Worm (Caenorhabditis elegans) whole organism, late embryonic: ENCODE measurements around the gene H02F09.3.

Source experiments
- C08G9.2 ChIP-seq: sonication (generic microtip); optimal IDR thresholded peaks from 2 replicates; lab custom pipeline; 2016; ENCODE audit warnings: mild to moderate bottlenecking, missing genetic modification characterization, moderate library complexity, missing compliant biosample characterization
- C38D4.7 ChIP-seq: fragments of 200-800 bp; sonication (Bioruptor generic); optimal IDR thresholded peaks from 2 replicates; lab custom pipeline; 2018; ENCODE audit warnings: mild to moderate bottlenecking, missing genetic modification characterization, moderate library complexity, missing compliant biosample characterization
- K02D7.2 ChIP-seq: sonication (generic microtip); optimal IDR thresholded peaks from 2 replicates; lab custom pipeline; 2017; ENCODE audit warnings: mild to moderate bottlenecking, missing genetic modification characterization, missing compliant biosample characterization
- ahr-1 ChIP-seq: sonication (generic microtip); optimal IDR thresholded peaks from 2 replicates; lab custom pipeline; 2016; ENCODE audit warnings: missing genetic modification characterization, missing compliant biosample characterization
- ama-1 ChIP-seq: fragments of 150-350 bp; optimal IDR thresholded peaks from 2 replicates; lab custom pipeline; 2014
- ceh-18 ChIP-seq: sonication (generic microtip); optimal IDR thresholded peaks from 2 replicates; lab custom pipeline; 2016; ENCODE audit warnings: missing genetic modification characterization, missing compliant biosample characterization
- ceh-2 ChIP-seq: sonication (generic microtip); optimal IDR thresholded peaks from 2 replicates; lab custom pipeline; 2016; ENCODE audit warnings: missing genotype, missing genetic modification characterization, missing compliant biosample characterization
- ceh-30 ChIP-seq: fragments of 150-350 bp; optimal IDR thresholded peaks from 2 replicates; lab custom pipeline; 2014; ENCODE audit warnings: missing biosample characterization, missing genetic modification characterization
- ceh-34 ChIP-seq: sonication (generic microtip); optimal IDR thresholded peaks from 2 replicates; lab custom pipeline; 2016; ENCODE audit warnings: mild to moderate bottlenecking, missing genetic modification characterization, missing compliant biosample characterization
- ceh-45 ChIP-seq: fragments of 200-800 bp; sonication (Bioruptor generic); IDR thresholded peaks from 2 replicates; pipeline ENCODE4 v1.3.6; 2022; ENCODE audit warnings: missing genetic modification reagents, missing genetic modification characterization, missing compliant biosample characterization
- ceh-6 ChIP-seq: fragments of 200-800 bp; sonication (Bioruptor generic); optimal IDR thresholded peaks from 2 replicates; lab custom pipeline; 2018; ENCODE audit warnings: mild to moderate bottlenecking, missing genetic modification characterization, missing compliant biosample characterization
- ceh-9 ChIP-seq: sonication (generic microtip); optimal IDR thresholded peaks from 2 replicates; lab custom pipeline; 2016; ENCODE audit warnings: mild to moderate bottlenecking, missing genetic modification characterization, inconsistent platforms, missing compliant biosample characterization
- dve-1 ChIP-seq: sonication (generic microtip); optimal IDR thresholded peaks from 2 replicates; lab custom pipeline; 2017; ENCODE audit warnings: antibody characterized with exemption, mild to moderate bottlenecking, missing genetic modification characterization, missing compliant biosample characterization
- elt-2 ChIP-seq: sonication (generic microtip); optimal IDR thresholded peaks from 2 replicates; lab custom pipeline; 2016; ENCODE audit warnings: missing genetic modification reagents, missing genetic modification characterization, missing compliant biosample characterization
- elt-4 ChIP-seq: sonication (generic microtip); optimal IDR thresholded peaks from 2 replicates; lab custom pipeline; 2016; ENCODE audit warnings: missing genetic modification characterization, missing compliant biosample characterization
- ets-4 ChIP-seq: sonication (generic microtip); optimal IDR thresholded peaks from 2 replicates; lab custom pipeline; 2016; ENCODE audit warnings: missing genetic modification characterization, missing compliant biosample characterization
- eyg-1 ChIP-seq: sonication (generic microtip); optimal IDR thresholded peaks from 2 replicates; lab custom pipeline; 2016; ENCODE audit warnings: missing genotype, missing genetic modification characterization, missing compliant biosample characterization
- fkh-10 ChIP-seq: fragments of 150-350 bp; optimal IDR thresholded peaks from 2 replicates; lab custom pipeline; 2014; ENCODE audit warnings: missing biosample characterization, missing genetic modification reagents, missing genetic modification characterization
- hlh-15 ChIP-seq: sonication (generic microtip); optimal IDR thresholded peaks from 2 replicates; lab custom pipeline; 2016; ENCODE audit warnings: missing genetic modification characterization, missing compliant biosample characterization
- hlh-30 ChIP-seq: sonication (generic microtip); optimal IDR thresholded peaks from 2 replicates; lab custom pipeline; 2017; ENCODE audit warnings: antibody characterized with exemption, missing genetic modification characterization, missing compliant biosample characterization; ENCODE audit not compliant: insufficient read depth
- lin-11 ChIP-seq: fragments of 200-800 bp; sonication (Bioruptor generic); optimal IDR thresholded peaks from 2 replicates; lab custom pipeline; 2018; ENCODE audit warnings: mild to moderate bottlenecking, missing genetic modification characterization, missing compliant biosample characterization
- madf-2 ChIP-seq: sonication (generic microtip); optimal IDR thresholded peaks from 2 replicates; lab custom pipeline; 2017; ENCODE audit warnings: missing genetic modification characterization, missing compliant biosample characterization
- nhr-11 ChIP-seq: fragments of 150-350 bp; optimal IDR thresholded peaks from 2 replicates; lab custom pipeline; 2014; ENCODE audit warnings: missing biosample characterization, missing genetic modification characterization
- nhr-232 ChIP-seq: sonication (generic microtip); optimal IDR thresholded peaks from 2 replicates; lab custom pipeline; 2016; ENCODE audit warnings: missing genetic modification characterization, missing compliant biosample characterization
- npax-4 ChIP-seq: sonication (generic microtip); optimal IDR thresholded peaks from 2 replicates; lab custom pipeline; 2016; ENCODE audit warnings: missing genetic modification characterization, missing compliant biosample characterization
- pag-3 ChIP-seq: sonication (generic microtip); optimal IDR thresholded peaks from 2 replicates; lab custom pipeline; 2016; ENCODE audit warnings: missing compliant biosample characterization, missing genetic modification characterization, borderline replicate concordance
- pha-2 ChIP-seq: sonication (generic microtip); optimal IDR thresholded peaks from 2 replicates; lab custom pipeline; 2017; ENCODE audit warnings: mild to moderate bottlenecking, missing genetic modification characterization, missing compliant biosample characterization
- ref-2 ChIP-seq: sonication (generic microtip); optimal IDR thresholded peaks from 2 replicates; lab custom pipeline; 2016; ENCODE audit warnings: missing genetic modification characterization, missing compliant biosample characterization
- rnt-1 ChIP-seq: sonication (generic microtip); optimal IDR thresholded peaks from 2 replicates; lab custom pipeline; 2016; ENCODE audit warnings: missing genetic modification characterization, missing compliant biosample characterization
- sdc-2 ChIP-seq: sonication (generic microtip); optimal IDR thresholded peaks from 2 replicates; lab custom pipeline; 2016; ENCODE audit warnings: missing genotype, missing genetic modification characterization, missing compliant biosample characterization
- sox-2 ChIP-seq: fragments of 200-800 bp; sonication (Bioruptor generic); IDR thresholded peaks from 2 replicates; pipeline ENCODE4 v1.3.6; 2022; ENCODE audit warnings: missing genetic modification reagents, missing genetic modification characterization, missing compliant biosample characterization
- sox-4 ChIP-seq: sonication (generic microtip); optimal IDR thresholded peaks from 2 replicates; lab custom pipeline; 2017; ENCODE audit warnings: mild to moderate bottlenecking, missing genetic modification characterization, inconsistent platforms, missing compliant biosample characterization
- syd-9 ChIP-seq: sonication (generic microtip); optimal IDR thresholded peaks from 2 replicates; lab custom pipeline; 2016; ENCODE audit warnings: mild to moderate bottlenecking, missing genetic modification characterization, moderate library complexity, missing compliant biosample characterization
- ttx-3 ChIP-seq: sonication (generic microtip); optimal IDR thresholded peaks from 2 replicates; lab custom pipeline; 2016; ENCODE audit warnings: missing genetic modification reagents, missing genetic modification characterization, missing compliant biosample characterization
- unc-55 ChIP-seq: sonication (generic microtip); optimal IDR thresholded peaks from 2 replicates; lab custom pipeline; 2017; ENCODE audit warnings: missing biosample characterization, missing genetic modification reagents, missing genetic modification characterization
- ztf-16 ChIP-seq: sonication (generic microtip); optimal IDR thresholded peaks from 2 replicates; lab custom pipeline; 2017; ENCODE audit warnings: missing genetic modification characterization, missing compliant biosample characterization

Gene H02F09.3

DNA sequence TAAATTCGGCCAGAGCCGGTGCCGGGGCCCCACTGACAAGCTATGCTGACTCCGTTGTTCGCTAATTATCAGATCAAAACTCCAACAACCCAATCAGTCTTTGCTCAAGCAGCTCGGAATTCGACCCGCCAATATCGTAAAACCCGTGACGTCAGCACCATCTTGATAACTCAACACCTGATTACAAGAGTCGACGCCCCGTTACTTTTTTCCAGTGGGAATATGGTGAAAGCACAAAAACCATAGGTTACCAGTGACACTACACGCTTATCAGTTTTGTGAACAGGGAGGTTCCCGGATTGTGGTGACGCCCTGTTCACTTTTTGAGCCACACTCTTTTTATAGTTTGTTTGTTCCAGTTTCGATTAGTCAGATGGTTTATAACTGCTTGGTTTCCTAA, 27.4 kb upstream of the H02F09.3 start:
- TF ChIP-seq K02D7.2 (tag; lab: Kevin White, UChicago) (no peak), ets-4 (tag; lab: Kevin White, UChicago) (no peak), ahr-1 (tag; lab: Kevin White, UChicago) (no peak), elt-2 (tag; lab: Kevin White, UChicago) (no peak), lin-11 (tag; lab: Kevin White, UChicago) (no peak), fkh-10 (no peak), unc-55 (GFP tag; lab: Kevin White, UChicago) (no peak), ceh-30 (tag; lab: Kevin White, UChicago) (no peak), pha-2 (tag; lab: Kevin White, UChicago) (no peak)

- TF ChIP-seq ceh-18 (tag; lab: Kevin White, UChicago) (no peak), C38D4.7 (GFP tag; lab: Kevin White, UChicago) (no peak)
Observed at ce11 chrX:1543432-1543831, 25.0 kb upstream of the H02F09.3 start.

ce11 chrX:1546878-1547555, 21.5 kb upstream of the H02F09.3 start, which contains the start of gene K06A9.1:
Gene K06A9.1 (plus strand): TSS chrX:1547505.
- TF ChIP-seq rnt-1 (tag; lab: Kevin White, UChicago) (no peak), elt-4 (tag; lab: Kevin White, UChicago) (no peak), sdc-2 (tag; lab: Kevin White, UChicago) (no peak), pag-3 (tag; lab: Kevin White, UChicago) (no peak), nhr-232 (tag; lab: Kevin White, UChicago) (no peak), ama-1 (lab: Kevin White, UChicago) (no peak), C38D4.7 (GFP tag; lab: Kevin White, UChicago) (no peak), madf-2 (no peak), ceh-34 (no peak), npax-4 (tag; lab: Kevin White, UChicago) (no peak), sox-4 (no peak), ref-2 (tag; lab: Kevin White, UChicago) (no peak), ceh-30 (tag; lab: Kevin White, UChicago) (no peak), ceh-45 (no peak), ceh-9 (no peak), ceh-2 (tag; lab: Kevin White, UChicago) (no peak)
- TF ChIP-seq, all 69 proteins: peak for 0

DNA sequence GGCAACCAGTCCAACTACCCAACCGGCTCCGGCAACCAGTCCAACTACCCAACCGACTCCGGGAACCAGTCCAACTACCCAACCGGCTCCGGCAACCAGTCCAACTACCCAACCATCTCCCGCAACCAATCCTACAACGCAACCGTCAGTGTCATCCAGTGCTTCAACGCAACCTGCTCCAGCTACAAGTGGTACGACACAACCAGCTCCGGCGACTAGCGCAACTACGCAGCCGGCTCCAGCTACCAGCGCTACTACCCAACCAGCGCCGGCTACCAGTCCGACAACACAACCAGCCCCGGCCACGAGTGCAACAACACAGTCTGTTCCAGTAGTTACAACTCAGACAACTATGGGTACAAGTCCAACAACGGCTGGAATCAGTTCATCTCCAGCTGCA, 19.4 kb upstream of the H02F09.3 start:
- no peak for TF ChIP-seq dve-1 (tag; lab: Kevin White, UChicago)
- no peak for TF ChIP-seq hlh-30 (tag; lab: Kevin White, UChicago)
- no peak for TF ChIP-seq unc-55 (GFP tag; lab: Kevin White, UChicago)
- no peak for TF ChIP-seq eyg-1
- TF ChIP-seq ztf-16 (tag; lab: Kevin White, UChicago), result no peak
- no peak for TF ChIP-seq sox-2 (GFP tag; lab: Robert Waterston, UW)
- TF ChIP-seq elt-4 (tag; lab: Kevin White, UChicago), result no peak
- TF ChIP-seq hlh-15 (tag; lab: Kevin White, UChicago), result no peak
- no peak for TF ChIP-seq madf-2
- no peak for TF ChIP-seq nhr-11 (tag; lab: Kevin White, UChicago)
- TF ChIP-seq ceh-6, result no peak
- no peak for TF ChIP-seq ceh-18 (tag; lab: Kevin White, UChicago)
- no peak for TF ChIP-seq elt-2 (tag; lab: Kevin White, UChicago)
- TF ChIP-seq fkh-10, result no peak
- TF ChIP-seq ttx-3, result no peak
- TF ChIP-seq pag-3 (tag; lab: Kevin White, UChicago), result no peak
- no peak for TF ChIP-seq syd-9
- TF ChIP-seq pha-2 (tag; lab: Kevin White, UChicago), result no peak
- no peak for TF ChIP-seq C08G9.2 (tag; lab: Kevin White, UChicago)
